Worm (Caenorhabditis elegans) whole organism, midembryonic: ENCODE measurements around the gene srt-6.

Experiments
- T22C8.4 ChIP-seq: fragments of 200-800 bp; sonication (Bioruptor generic); IDR thresholded peaks from 2 replicates; pipeline ENCODE4 v1.3.6; 2022; ENCODE audit warnings: missing genetic modification characterization, missing compliant biosample characterization
- cog-1 ChIP-seq: sonication (generic microtip); optimal IDR thresholded peaks from 2 replicates; lab custom pipeline; 2016; ENCODE audit warnings: missing genetic modification characterization, missing compliant biosample characterization
- klf-2 ChIP-seq: fragments of 200-800 bp; sonication (Bioruptor generic); conservative IDR thresholded peaks from 2 replicates; pipeline ENCODE4 v1.3.6; 2022; ENCODE audit warnings: missing genetic modification reagents, missing genetic modification characterization, missing compliant biosample characterization
- med-1 ChIP-seq: sonication (generic microtip); optimal IDR thresholded peaks from 2 replicates; lab custom pipeline; 2017; ENCODE audit warnings: missing genetic modification characterization, mild to moderate bottlenecking, missing compliant biosample characterization, antibody characterized with exemption, missing genetic modification reagents; ENCODE audit not compliant: insufficient read depth
- ref-1 ChIP-seq: fragments of 200-800 bp; sonication (Bioruptor generic); conservative IDR thresholded peaks from 2 replicates; pipeline ENCODE4 v1.3.6; 2022; ENCODE audit warnings: missing genetic modification reagents, missing genetic modification characterization, missing compliant biosample characterization
- ztf-23 ChIP-seq: fragments of 200-800 bp; sonication (Bioruptor generic); IDR thresholded peaks from 2 replicates; pipeline ENCODE4 v1.3.6; 2022; ENCODE audit warnings: missing genetic modification reagents, missing genetic modification characterization, missing compliant biosample characterization
- ztf-29 ChIP-seq: fragments of 200-800 bp; sonication (Bioruptor generic); IDR thresholded peaks from 2 replicates; pipeline ENCODE4 v1.3.6; 2022; ENCODE audit warnings: missing genetic modification reagents, missing genetic modification characterization, missing compliant biosample characterization

ce11 chrV:7374090-7374489 lies 34.5 kb downstream of the srt-6 start, which contains the start of gene srx-56:
- no peak for TF ChIP-seq T22C8.4 (GFP tag; lab: Robert Waterston, UW)
- TF ChIP-seq ztf-29 (GFP tag; lab: Robert Waterston, UW), result no peak
- no peak for TF ChIP-seq ztf-23 (GFP tag; lab: Robert Waterston, UW)
- TF ChIP-seq cog-1, result no peak
- no peak for TF ChIP-seq ref-1 (GFP tag; lab: Robert Waterston, UW)
- no peak for TF ChIP-seq klf-2 (GFP tag; lab: Robert Waterston, UW)
- no peak for TF ChIP-seq med-1
